Worm (Caenorhabditis elegans) whole organism, mixed stage, embryonic: ENCODE data around the gene Y75B8A.19.
A peak's percentile ranks its signal among the peaks of the same experiment; 100 is the strongest.

Experiments used
- M03D4.4 ChIP-seq: sonication (generic microtip); optimal IDR thresholded peaks from 2 replicates; lab custom pipeline; 2017; ENCODE audit warnings: mild to moderate bottlenecking, missing genetic modification characterization, missing compliant biosample characterization
- bed-3 ChIP-seq: fragments of 200-800 bp; sonication (Bioruptor generic); optimal IDR thresholded peaks from 3 replicates; lab custom pipeline; 2018; ENCODE audit warnings: mild to moderate bottlenecking, missing genetic modification characterization, moderate library complexity, missing compliant biosample characterization
- blmp-1 ChIP-seq: fragments of 150-350 bp; optimal IDR thresholded peaks from 2 replicates; lab custom pipeline; 2014; ENCODE audit warnings: missing biosample characterization, missing genetic modification characterization
- ceh-39 ChIP-seq: fragments of 150-350 bp; optimal IDR thresholded peaks from 2 replicates; lab custom pipeline; 2014; ENCODE audit warnings: missing biosample characterization, missing genetic modification characterization
- ceh-83 ChIP-seq: fragments of 200-800 bp; sonication (Bioruptor generic); optimal IDR thresholded peaks from 2 replicates; lab custom pipeline; 2018; ENCODE audit warnings: mild to moderate bottlenecking, missing genetic modification characterization, missing compliant biosample characterization
- ces-1 ChIP-seq: fragments of 150-350 bp; optimal IDR thresholded peaks from 2 replicates; lab custom pipeline; 2014; ENCODE audit warnings: missing biosample characterization, missing genetic modification reagents, missing genetic modification characterization
- drap-1 ChIP-seq: fragments of 200-800 bp; sonication (Bioruptor generic); optimal IDR thresholded peaks from 3 replicates; lab custom pipeline; 2018; ENCODE audit warnings: mild to moderate bottlenecking, missing genetic modification characterization, missing compliant biosample characterization
- elt-1 ChIP-seq: sonication (generic microtip); optimal IDR thresholded peaks from 2 replicates; lab custom pipeline; 2017; ENCODE audit warnings: missing genetic modification characterization, mild to moderate bottlenecking, missing compliant biosample characterization, antibody characterized with exemption, moderate library complexity, borderline replicate concordance; ENCODE audit not compliant: insufficient read depth
- elt-3 ChIP-seq: fragments of 150-350 bp; optimal IDR thresholded peaks from 2 replicates; lab custom pipeline; 2014; ENCODE audit warnings: missing biosample characterization, missing genetic modification characterization
- flh-1 ChIP-seq: fragments of 200-800 bp; sonication (Bioruptor generic); optimal IDR thresholded peaks from 2 replicates; lab custom pipeline; 2018; ENCODE audit warnings: mild to moderate bottlenecking, missing genetic modification characterization, moderate library complexity, missing compliant biosample characterization
- lin-13 ChIP-seq: fragments of 150-350 bp; optimal IDR thresholded peaks from 2 replicates; lab custom pipeline; 2014; ENCODE audit warnings: missing biosample characterization, missing genetic modification characterization
- lin-32 ChIP-seq: fragments of 200-800 bp; sonication (Bioruptor generic); optimal IDR thresholded peaks from 2 replicates; lab custom pipeline; 2018; ENCODE audit warnings: mild to moderate bottlenecking, missing genetic modification characterization, missing compliant biosample characterization
- lsy-2 ChIP-seq: fragments of 150-350 bp; optimal IDR thresholded peaks from 2 replicates; lab custom pipeline; 2014; ENCODE audit warnings: missing biosample characterization, missing genetic modification characterization
- mab-5 ChIP-seq: fragments of 150-350 bp; optimal IDR thresholded peaks from 2 replicates; lab custom pipeline; 2014; ENCODE audit warnings: missing biosample characterization, missing genetic modification characterization
- mep-1 ChIP-seq: fragments of 150-350 bp; optimal IDR thresholded peaks from 2 replicates; lab custom pipeline; 2017; ENCODE audit warnings: missing biosample characterization, missing genetic modification reagents, missing genetic modification characterization, inconsistent platforms
- mls-2 ChIP-seq: sonication (generic microtip); optimal IDR thresholded peaks from 2 replicates; lab custom pipeline; 2016; ENCODE audit warnings: mild to moderate bottlenecking, missing genetic modification characterization, moderate library complexity, missing compliant biosample characterization
- nhr-12 ChIP-seq: fragments of 150-350 bp; optimal IDR thresholded peaks from 2 replicates; lab custom pipeline; 2014; ENCODE audit warnings: missing biosample characterization, missing genetic modification characterization
- nhr-2 ChIP-seq: fragments of 150-350 bp; optimal IDR thresholded peaks from 2 replicates; lab custom pipeline; 2014; ENCODE audit warnings: missing biosample characterization, missing genetic modification characterization
- nhr-237 ChIP-seq: fragments of 150-350 bp; optimal IDR thresholded peaks from 2 replicates; lab custom pipeline; 2014; ENCODE audit warnings: missing biosample characterization, missing genetic modification characterization
- nhr-28 ChIP-seq: fragments of 150-350 bp; optimal IDR thresholded peaks from 2 replicates; lab custom pipeline; 2014; ENCODE audit warnings: missing biosample characterization, missing genetic modification characterization
- nhr-76 ChIP-seq: sonication (generic microtip); optimal IDR thresholded peaks from 2 replicates; lab custom pipeline; 2017; ENCODE audit warnings: missing biosample characterization, missing genetic modification characterization
- pha-4 ChIP-seq: fragments of 150-350 bp; optimal IDR thresholded peaks from 2 replicates; lab custom pipeline; 2018; ENCODE audit warnings: missing biosample characterization, missing genetic modification reagents, missing genetic modification characterization
- sem-2 ChIP-seq: fragments of 200-800 bp; sonication (Bioruptor generic); optimal IDR thresholded peaks from 2 replicates; lab custom pipeline; 2018; ENCODE audit warnings: mild to moderate bottlenecking, missing genetic modification characterization, missing compliant biosample characterization
- snpc-4 ChIP-seq: fragments of 150-350 bp; optimal IDR thresholded peaks from 2 replicates; lab custom pipeline; 2014; ENCODE audit warnings: missing biosample characterization, missing genetic modification characterization
- sptf-1 ChIP-seq: sonication (generic microtip); optimal IDR thresholded peaks from 2 replicates; lab custom pipeline; 2017; ENCODE audit warnings: mild to moderate bottlenecking, missing genetic modification characterization, moderate library complexity, missing compliant biosample characterization
- tbx-8 ChIP-seq: fragments of 200-800 bp; sonication (Bioruptor generic); optimal IDR thresholded peaks from 2 replicates; lab custom pipeline; 2018; ENCODE audit warnings: mild to moderate bottlenecking, missing genetic modification characterization, moderate library complexity, missing compliant biosample characterization
- unc-120 ChIP-seq: sonication (generic microtip); optimal IDR thresholded peaks from 2 replicates; lab custom pipeline; 2017; ENCODE audit warnings: missing genetic modification characterization, missing compliant biosample characterization; ENCODE audit not compliant: poor library complexity, severe bottlenecking
- unc-39 ChIP-seq: fragments of 150-350 bp; optimal IDR thresholded peaks from 2 replicates; lab custom pipeline; 2014; ENCODE audit warnings: missing biosample characterization, missing genetic modification characterization
- zip-8 ChIP-seq: fragments of 150-350 bp; optimal IDR thresholded peaks from 2 replicates; lab custom pipeline; 2014; ENCODE audit warnings: missing biosample characterization, missing genetic modification characterization
- ztf-11 ChIP-seq: fragments of 150-350 bp; optimal IDR thresholded peaks from 2 replicates; lab custom pipeline; 2014; ENCODE audit warnings: missing biosample characterization, missing genetic modification characterization

Gene Y75B8A.19

ce11 chrIII:12225234-12225633 is 1.2 kb upstream of the Y75B8A.19 start, which contains the start of gene gmn-1:
Gene gmn-1, minus strand, starts transcription at chrIII:12225331.
- TF ChIP-seq mls-2 (no peak), nhr-2 (tag; lab: Kevin White, UChicago) (no peak), nhr-237 (tag; lab: Kevin White, UChicago) (no peak), zip-8 (no peak), snpc-4 (tag; lab: Kevin White, UChicago) (no peak), elt-3 (tag; lab: Kevin White, UChicago) (no peak), blmp-1 (tag; lab: Kevin White, UChicago) (no peak), drap-1 (GFP tag; lab: Kevin White, UChicago) (no peak), mab-5 (tag; lab: Kevin White, UChicago) (no peak), bed-3 (GFP tag; lab: Kevin White, UChicago) (no peak), ztf-11 (tag; lab: Kevin White, UChicago) (no peak), unc-120 (tag; lab: Kevin White, UChicago) (no peak), nhr-12 (tag; lab: Kevin White, UChicago) (no peak), lsy-2 (tag; lab: Kevin White, UChicago) (no peak)

- TF ChIP-seq bed-3 (GFP tag; lab: Kevin White, UChicago) (no peak), flh-1 (GFP tag; lab: Kevin White, UChicago) (no peak), sem-2 (GFP tag; lab: Kevin White, UChicago) (no peak), nhr-76 (no peak), pha-4 (tag; lab: Kevin White, UChicago) (no peak), elt-1 (tag; lab: Kevin White, UChicago) (no peak), nhr-28 (no peak), mep-1 (tag; lab: Kevin White, UChicago) (no peak), nhr-12 (tag; lab: Kevin White, UChicago) (no peak), M03D4.4 (no peak), ces-1 (GFP tag; lab: Kevin White, UChicago) (no peak), elt-3 (tag; lab: Kevin White, UChicago) (no peak), ceh-39 (tag; lab: Kevin White, UChicago) (no peak), nhr-2 (tag; lab: Kevin White, UChicago) (no peak)
These were observed 1.5 kb downstream of the Y75B8A.19 start for ce11 chrIII:12227935-12228334.

DNA sequence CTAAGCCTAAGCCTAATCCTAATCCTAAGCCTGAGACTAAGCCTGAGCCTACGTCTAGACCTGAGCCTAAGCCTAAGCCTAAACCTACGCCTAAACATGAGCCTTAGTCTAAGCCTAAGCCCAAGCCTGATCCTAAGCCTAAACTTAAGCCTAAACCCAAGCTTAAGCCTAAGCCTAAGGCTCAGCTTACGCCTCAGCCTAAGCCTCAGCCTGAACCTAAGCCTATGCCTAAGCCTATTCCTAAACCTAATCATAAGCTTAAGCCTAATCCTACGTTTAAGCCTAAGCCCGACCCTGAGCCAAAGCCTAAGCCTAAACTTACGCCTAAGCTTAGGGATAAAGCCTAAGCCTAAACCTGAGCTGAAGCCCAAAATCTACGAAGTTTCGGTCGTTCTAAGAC is 3.8 kb downstream of the Y75B8A.19 start:
- TF ChIP-seq ceh-83: no peak
- no peak for TF ChIP-seq snpc-4 (tag; lab: Kevin White, UChicago)
- TF ChIP-seq unc-39 (tag; lab: Kevin White, UChicago): no peak
- TF ChIP-seq ces-1 (GFP tag; lab: Kevin White, UChicago): no peak
- no peak for TF ChIP-seq drap-1 (GFP tag; lab: Kevin White, UChicago)
- no peak for TF ChIP-seq pha-4 (tag; lab: Kevin White, UChicago)
- TF ChIP-seq elt-1 (tag; lab: Kevin White, UChicago): no peak
- TF ChIP-seq lsy-2 (tag; lab: Kevin White, UChicago): no peak
- TF ChIP-seq mep-1 (tag; lab: Kevin White, UChicago): no peak
- TF ChIP-seq flh-1 (GFP tag; lab: Kevin White, UChicago): no peak
- no peak for TF ChIP-seq ztf-11 (tag; lab: Kevin White, UChicago)
- no peak for TF ChIP-seq unc-120 (tag; lab: Kevin White, UChicago)
- TF ChIP-seq mls-2: no peak
- TF ChIP-seq lin-13 (tag; lab: Kevin White, UChicago): no peak
- no peak for TF ChIP-seq tbx-8
- TF ChIP-seq zip-8: no peak
- no peak for TF ChIP-seq bed-3 (GFP tag; lab: Kevin White, UChicago)
- TF ChIP-seq nhr-76: no peak
- TF ChIP-seq blmp-1 (tag; lab: Kevin White, UChicago): no peak

- TF ChIP-seq elt-3 (tag; lab: Kevin White, UChicago) (no peak), snpc-4 (tag; lab: Kevin White, UChicago) (no peak), nhr-2 (tag; lab: Kevin White, UChicago) (no peak), zip-8 (no peak)
- TF ChIP-seq, all 35 proteins: peak for 0
These were observed 5.1 kb downstream of the Y75B8A.19 start for ce11 chrIII:12231539-12231938.

- TF ChIP-seq pha-4 (tag; lab: Kevin White, UChicago): no peak
- TF ChIP-seq mab-5 (tag; lab: Kevin White, UChicago): no peak
- no peak for TF ChIP-seq bed-3 (GFP tag; lab: Kevin White, UChicago)
- peak; percentile 51 for TF ChIP-seq sptf-1 (tag; lab: Kevin White, UChicago)
- TF ChIP-seq lin-32 (GFP tag; lab: Kevin White, UChicago): peak; percentile 40
- TF ChIP-seq lsy-2 (tag; lab: Kevin White, UChicago): peak; percentile 17
- TF ChIP-seq, all 35 proteins: peak for 3
These were observed 7.1 kb downstream of the Y75B8A.19 start for ce11 chrIII:12233493-12233892.
